Fruit fly (Drosophila melanogaster): ENCODE measurements around the gene CG31550.

Gene CG31550

DNA sequence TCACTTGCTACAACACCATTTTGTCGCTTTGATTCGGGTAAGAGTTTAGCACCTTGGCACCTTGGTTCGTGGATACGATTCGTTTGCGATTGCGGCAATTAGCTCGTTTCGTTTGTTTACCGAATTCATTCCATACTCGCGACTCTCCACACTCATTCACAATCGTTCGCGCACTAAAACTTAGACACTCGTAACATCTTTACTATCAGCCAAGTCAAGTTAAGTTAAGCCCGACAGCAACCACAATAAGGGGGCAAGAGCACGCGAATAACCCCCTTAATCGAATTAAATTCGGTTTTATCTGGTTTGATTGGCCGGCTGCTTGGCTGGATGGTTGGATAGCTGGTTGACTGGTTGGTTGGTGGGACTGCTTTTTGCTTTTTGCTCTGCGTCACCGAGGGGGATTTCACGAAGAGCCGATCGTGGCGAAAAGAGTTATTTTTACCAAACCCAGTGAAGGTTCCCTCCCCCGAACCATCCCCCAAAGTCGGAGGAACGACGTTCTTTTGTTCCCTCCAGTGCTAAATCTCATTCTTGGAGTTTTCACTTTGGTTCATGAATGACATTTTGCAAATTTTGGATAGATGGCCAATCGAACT, 18.5 kb downstream of the CG31550 start (continued):
- TF ChIP-seq Scr (GFP tag; IDR thresholded peaks at IDR 0.05; ENCODE audit: partially characterized antibody) = no peak
- TF ChIP-seq CG2199 (GFP tag; IDR thresholded peaks at IDR 0.05) = no peak
- no peak for TF ChIP-seq dmrt99B (tag; optimal IDR thresholded peaks at IDR 0.05)
- TF ChIP-seq CG6765 (GFP tag; optimal IDR thresholded peaks at IDR 0.05) = no peak
- peak; percentile 84 for TF ChIP-seq Deaf1 (tag; optimal IDR thresholded peaks at IDR 0.05)
- TF ChIP-seq CG4360 (GFP tag; IDR thresholded peaks at IDR 0.05) = no peak
- no peak for TF ChIP-seq zen2 (GFP tag; IDR thresholded peaks at IDR 0.05; ENCODE audit: partially characterized antibody)
- no peak for TF ChIP-seq CG30403 (GFP tag; optimal IDR thresholded peaks at IDR 0.05)
- no peak for TF ChIP-seq CG31441 (GFP tag; IDR thresholded peaks at IDR 0.05)
- no peak for TF ChIP-seq Nf-YA (GFP tag; IDR thresholded peaks at IDR 0.05)
- no peak for TF ChIP-seq Atf6 (GFP tag; IDR thresholded peaks at IDR 0.05)
- TF ChIP-seq tin (GFP tag; optimal IDR thresholded peaks at IDR 0.05) = no peak
- TF ChIP-seq knrl (GFP tag; IDR thresholded peaks at IDR 0.05; ENCODE audit: partially characterized antibody) = no peak
- TF ChIP-seq Hey (tag; optimal IDR thresholded peaks at IDR 0.05) = peak; percentile 99
- TF ChIP-seq Med (GFP tag) = peak; percentile 76
- no peak for TF ChIP-seq cad (GFP tag; optimal IDR thresholded peaks at IDR 0.05)
- TF ChIP-seq CG31224 (GFP tag; IDR thresholded peaks at IDR 0.05) = no peak
- no peak for TF ChIP-seq CG3065 (GFP tag; optimal IDR thresholded peaks at IDR 0.05)
- TF ChIP-seq trh (GFP tag; optimal IDR thresholded peaks at IDR 0.05) = no peak
- TF ChIP-seq gt (GFP tag; IDR thresholded peaks at IDR 0.05) = no peak
- no peak for TF ChIP-seq HmgD (GFP tag; optimal IDR thresholded peaks at IDR 0.05)
- no peak for TF ChIP-seq CG18011 (GFP tag; optimal IDR thresholded peaks at IDR 0.05)
- no peak for TF ChIP-seq Taf1 (GFP tag; IDR thresholded peaks at IDR 0.05)
- TF ChIP-seq CG5245 (GFP tag; optimal IDR thresholded peaks at IDR 0.05) = no peak
- no peak for TF ChIP-seq TFAM (GFP tag; optimal IDR thresholded peaks at IDR 0.05)
- no peak for TF ChIP-seq org-1 (GFP tag; optimal IDR thresholded peaks at IDR 0.05)
- no peak for TF ChIP-seq CG7271 (tag; optimal IDR thresholded peaks at IDR 0.05)
- TF ChIP-seq dm (GFP tag; optimal IDR thresholded peaks at IDR 0.05) = no peak
- TF ChIP-seq CG18599 (GFP tag; optimal IDR thresholded peaks at IDR 0.05) = no peak
- TF ChIP-seq Drgx (GFP tag; IDR thresholded peaks at IDR 0.05) = no peak
- TF ChIP-seq HHEX (GFP tag; optimal IDR thresholded peaks at IDR 0.05) = no peak
- no peak for TF ChIP-seq phol (tag; optimal IDR thresholded peaks at IDR 0.05)
- no peak for TF ChIP-seq CG13123 (GFP tag; optimal IDR thresholded peaks at IDR 0.05)
- TF ChIP-seq Abd-B (GFP tag; optimal IDR thresholded peaks at IDR 0.05) = no peak
- TF ChIP-seq CG13894 (tag; optimal IDR thresholded peaks at IDR 0.05) = peak; percentile 64
- TF ChIP-seq tx (GFP tag; optimal IDR thresholded peaks at IDR 0.05) = no peak
- TF ChIP-seq pzg (GFP tag; optimal IDR thresholded peaks at IDR 0.05) = no peak
- TF ChIP-seq CG15601 (tag; optimal IDR thresholded peaks at IDR 0.05) = no peak
- TF ChIP-seq sd (tag; optimal IDR thresholded peaks at IDR 0.05) = no peak
- no peak for TF ChIP-seq Bteb2 (GFP tag; optimal IDR thresholded peaks at IDR 0.05)
- no peak for TF ChIP-seq sr (GFP tag; IDR thresholded peaks at IDR 0.05)
- no peak for TF ChIP-seq YL-1 (GFP tag; optimal IDR thresholded peaks at IDR 0.05)
- TF ChIP-seq Doc3 (GFP tag; IDR thresholded peaks at IDR 0.05; ENCODE audit: partially characterized antibody) = 0 out of 3 replicates have a peak, but pooled peaks have one; percentile 16
- TF ChIP-seq gem (tag; optimal IDR thresholded peaks at IDR 0.05) = peak; percentile 76
- TF ChIP-seq sug (tag; optimal IDR thresholded peaks at IDR 0.05) = peak; percentile 62
- TF ChIP-seq bsh (GFP tag; optimal IDR thresholded peaks at IDR 0.05) = no peak
- no peak for TF ChIP-seq CG13424 (tag; optimal IDR thresholded peaks at IDR 0.05)
- TF ChIP-seq Chrac-16 (GFP tag; optimal IDR thresholded peaks at IDR 0.05) = no peak
- TF ChIP-seq Dfd (GFP tag; optimal IDR thresholded peaks at IDR 0.05) = no peak
- no peak for TF ChIP-seq Lim3 (GFP tag; IDR thresholded peaks at IDR 0.05)
- peak; percentile 82 for TF ChIP-seq mirr (GFP tag; optimal IDR thresholded peaks at IDR 0.05)

Measured in whole organism, embryonic.